Fruit fly (Drosophila melanogaster) whole organism, embryonic: ENCODE data around the gene CG5810.
A peak's percentile ranks its signal among the peaks of the same experiment; 100 is the strongest.

Source experiments
- BEAF-32 ChIP-seq: fragments of 200-800 bp; sonication (Bioruptor generic); optimal IDR thresholded peaks from 3 replicates; lab custom pipeline; 2017; ENCODE audit warnings: missing biosample characterization, missing genetic modification characterization, mild to moderate bottlenecking, moderate library complexity, missing genetic modification reagents
- CG10267 ChIP-seq: fragments of 200-800 bp; sonication (Bioruptor generic); optimal IDR thresholded peaks from 2 replicates; lab custom pipeline; 2018; ENCODE audit warnings: missing biosample characterization, mild to moderate bottlenecking, missing genetic modification characterization, moderate library complexity
- CG10321 ChIP-seq: fragments of 200-800 bp; sonication (Bioruptor generic); IDR thresholded peaks from 2 replicates; pipeline ENCODE4 v1.3.6; 2022; ENCODE audit warnings: missing biosample characterization, missing genetic modification characterization
- CG11456 ChIP-seq: fragments of 200-800 bp; sonication (Bioruptor generic); IDR thresholded peaks from 3 replicates; pipeline ENCODE4 v1.3.6; 2022; ENCODE audit warnings: missing biosample characterization, missing genetic modification characterization
- CG12071 ChIP-seq: fragments of 200-800 bp; sonication (Bioruptor generic); optimal IDR thresholded peaks from 3 replicates; lab custom pipeline; 2018; ENCODE audit warnings: missing biosample characterization, mild to moderate bottlenecking, missing genetic modification characterization
- CG13123 ChIP-seq: fragments of 200-800 bp; sonication (Bioruptor generic); optimal IDR thresholded peaks from 2 replicates; lab custom pipeline; 2016; ENCODE audit warnings: missing biosample characterization, missing genetic modification characterization
- CG13287 ChIP-seq: fragments of 200-800 bp; sonication (Bioruptor generic); IDR thresholded peaks from 2 replicates; pipeline ENCODE4 v1.3.6; 2022; ENCODE audit warnings: missing biosample characterization, missing genetic modification characterization; ENCODE audit not compliant: partially characterized antibody
- CG14710 ChIP-seq: fragments of 200-800 bp; sonication (Bioruptor generic); optimal IDR thresholded peaks from 3 replicates; lab custom pipeline; 2019; ENCODE audit warnings: missing biosample characterization, mild to moderate bottlenecking, missing genetic modification characterization, moderate library complexity
- CG15601 ChIP-seq: fragments of 200-800 bp; sonication (Bioruptor generic); optimal IDR thresholded peaks from 3 replicates; lab custom pipeline; 2019; ENCODE audit warnings: missing biosample characterization, mild to moderate bottlenecking, missing genetic modification characterization, moderate library complexity
- CG16813 ChIP-seq: fragments of 200-800 bp; sonication (Bioruptor generic); IDR thresholded peaks from 3 replicates; pipeline ENCODE4 v1.3.6; 2022; ENCODE audit warnings: missing biosample characterization, missing genetic modification characterization; ENCODE audit not compliant: partially characterized antibody
- CG16863 ChIP-seq: fragments of 200-800 bp; sonication (Bioruptor generic); optimal IDR thresholded peaks from 3 replicates; lab custom pipeline; 2016; ENCODE audit warnings: missing biosample characterization, missing genetic modification characterization
- CG2120 ChIP-seq: fragments of 200-800 bp; sonication (Bioruptor generic); optimal IDR thresholded peaks from 3 replicates; lab custom pipeline; 2016; ENCODE audit warnings: missing biosample characterization, missing genetic modification characterization
- CG2712 ChIP-seq: fragments of 200-800 bp; optimal IDR thresholded peaks from 3 replicates; lab custom pipeline; 2019; ENCODE audit warnings: missing biosample characterization, mild to moderate bottlenecking, missing genetic modification characterization, moderate library complexity
- CG34224 ChIP-seq: fragments of 200-800 bp; sonication (Bioruptor generic); IDR thresholded peaks from 3 replicates; pipeline ENCODE4 v1.3.6; 2022; ENCODE audit warnings: missing biosample characterization, missing genetic modification characterization; ENCODE audit not compliant: partially characterized antibody
- CG34422 ChIP-seq: fragments of 200-800 bp; sonication (Bioruptor generic); IDR thresholded peaks from 3 replicates; pipeline ENCODE4 v1.3.6; 2022; ENCODE audit warnings: missing biosample characterization, missing genetic modification characterization
- CG6765 ChIP-seq: fragments of 200-800 bp; sonication (Bioruptor generic); optimal IDR thresholded peaks from 3 replicates; lab custom pipeline; 2017; ENCODE audit warnings: missing biosample characterization, mild to moderate bottlenecking, missing genetic modification characterization
- CG6791 ChIP-seq: fragments of 200-800 bp; sonication (Bioruptor generic); IDR thresholded peaks from 3 replicates; pipeline ENCODE4 v1.3.6; 2022; ENCODE audit warnings: missing biosample characterization, missing genetic modification characterization; ENCODE audit not compliant: partially characterized antibody
- CTCF ChIP-seq: fragments of 200-800 bp; sonication (Bioruptor generic); optimal IDR thresholded peaks from 2 replicates; lab custom pipeline; 2017; ENCODE audit warnings: missing biosample characterization, mild to moderate bottlenecking, missing genetic modification characterization, moderate library complexity
- Dbx ChIP-seq: fragments of 200-800 bp; sonication (Bioruptor generic); IDR thresholded peaks from 3 replicates; pipeline ENCODE4 v1.3.6; 2022; ENCODE audit warnings: missing biosample characterization, missing genetic modification characterization
- Dek ChIP-seq: fragments of 200-800 bp; sonication (Bioruptor generic); optimal IDR thresholded peaks from 3 replicates; lab custom pipeline; 2019; ENCODE audit warnings: missing biosample characterization, mild to moderate bottlenecking, missing genetic modification characterization, moderate library complexity
- Dll ChIP-seq: fragments of 200-800 bp; sonication (Bioruptor generic); IDR thresholded peaks from 4 replicates; pipeline ENCODE4 v1.3.6; 2022; ENCODE audit warnings: missing biosample characterization, missing genetic modification characterization; ENCODE audit not compliant: partially characterized antibody
- Drgx ChIP-seq: fragments of 200-800 bp; sonication (Bioruptor generic); IDR thresholded peaks from 2 replicates; pipeline ENCODE4 v1.3.6; 2022; ENCODE audit warnings: missing biosample characterization, missing genetic modification characterization
- Ets97D ChIP-seq: fragments of 200-800 bp; sonication (Bioruptor generic); optimal IDR thresholded peaks from 3 replicates; lab custom pipeline; 2016; ENCODE audit warnings: missing biosample characterization, missing genetic modification characterization
- HmgZ ChIP-seq: fragments of 200-800 bp; sonication (Bioruptor generic); optimal IDR thresholded peaks from 2 replicates; lab custom pipeline; 2018; ENCODE audit warnings: missing biosample characterization, mild to moderate bottlenecking, missing genetic modification characterization
- MBD-R2 ChIP-seq: fragments of 200-800 bp; sonication (Bioruptor generic); IDR thresholded peaks from 2 replicates; pipeline ENCODE4 v1.3.6; 2022; ENCODE audit warnings: missing biosample characterization, missing genetic modification characterization
- MESR4 ChIP-seq: fragments of 200-800 bp; sonication (Bioruptor generic); optimal IDR thresholded peaks from 2 replicates; lab custom pipeline; 2018; ENCODE audit warnings: missing biosample characterization, mild to moderate bottlenecking, missing genetic modification characterization, moderate library complexity
- Max ChIP-seq: fragments of 200-800 bp; sonication (Bioruptor generic); optimal IDR thresholded peaks from 2 replicates; lab custom pipeline; 2016; ENCODE audit warnings: missing biosample characterization, mild to moderate bottlenecking, missing genetic modification characterization
- Med ChIP-seq: fragments of 200-800 bp; sonication (Bioruptor generic); peaks from one replicate; lab custom pipeline; 2016; ENCODE audit warnings: missing biosample characterization, missing genetic modification characterization, mild to moderate bottlenecking, inconsistent platforms, moderate library complexity
- NC2α ChIP-seq: fragments of 200-800 bp; sonication (Bioruptor generic); optimal IDR thresholded peaks from 2 replicates; lab custom pipeline; 2016; ENCODE audit warnings: missing biosample characterization, missing genetic modification characterization
- Nf-YC ChIP-seq: fragments of 200-800 bp; optimal IDR thresholded peaks from 3 replicates; lab custom pipeline; 2019; ENCODE audit warnings: missing biosample characterization, mild to moderate bottlenecking, missing genetic modification characterization, moderate library complexity
- NfI ChIP-seq: fragments of 200-800 bp; sonication (Bioruptor generic); optimal IDR thresholded peaks from 3 replicates; lab custom pipeline; 2018; ENCODE audit warnings: missing biosample characterization, mild to moderate bottlenecking, missing genetic modification characterization, moderate library complexity
- Oli ChIP-seq: fragments of 200-800 bp; sonication (Bioruptor generic); optimal IDR thresholded peaks from 2 replicates; lab custom pipeline; 2018; ENCODE audit warnings: missing biosample characterization, mild to moderate bottlenecking, missing genetic modification characterization, moderate library complexity
- Opbp ChIP-seq: fragments of 200-800 bp; sonication (Bioruptor generic); IDR thresholded peaks from 3 replicates; pipeline ENCODE4 v1.3.6; 2022; ENCODE audit warnings: missing biosample characterization, missing genetic modification characterization; ENCODE audit not compliant: partially characterized antibody
- Pdp1 ChIP-seq, 2 experiments: fragments of 200-800 bp; sonication (Bioruptor generic); optimal IDR thresholded peaks; 3 replicates each; lab custom pipeline; 2016; ENCODE audit warnings: missing biosample characterization in 2 of 2, missing genetic modification characterization in 2 of 2, mild to moderate bottlenecking in 1 of 2, moderate library complexity in 1 of 2
- amos ChIP-seq: fragments of 200-800 bp; sonication (Bioruptor generic); IDR thresholded peaks from 2 replicates; pipeline ENCODE4 v1.3.6; 2022; ENCODE audit warnings: missing biosample characterization, missing genetic modification characterization; ENCODE audit not compliant: partially characterized antibody
- bbx ChIP-seq: fragments of 200-800 bp; sonication (Bioruptor generic); IDR thresholded peaks from 2 replicates; pipeline ENCODE4 v1.3.6; 2022; ENCODE audit warnings: missing biosample characterization, missing genetic modification characterization; ENCODE audit not compliant: partially characterized antibody
- cad ChIP-seq: fragments of >200 bp; optimal IDR thresholded peaks from 2 replicates; lab custom pipeline; 2017; ENCODE audit warnings: missing biosample characterization, missing genetic modification characterization
- cwo ChIP-seq: fragments of 200-800 bp; sonication (Bioruptor generic); optimal IDR thresholded peaks from 3 replicates; lab custom pipeline; 2017; ENCODE audit warnings: missing biosample characterization, missing genetic modification characterization, mild to moderate bottlenecking, moderate library complexity, missing genetic modification reagents
- dm ChIP-seq: fragments of 200-800 bp; sonication (Bioruptor generic); optimal IDR thresholded peaks from 3 replicates; lab custom pipeline; 2016; ENCODE audit warnings: missing biosample characterization, missing genetic modification characterization
- emc ChIP-seq: fragments of 200-800 bp; sonication (Bioruptor generic); optimal IDR thresholded peaks from 2 replicates; lab custom pipeline; 2016; ENCODE audit warnings: missing biosample characterization, missing genetic modification characterization
- ems ChIP-seq: fragments of 200-800 bp; sonication (Bioruptor generic); optimal IDR thresholded peaks from 3 replicates; lab custom pipeline; 2016; ENCODE audit warnings: missing biosample characterization, missing genetic modification characterization
- ftz-f1 ChIP-seq: fragments of 200-800 bp; sonication (Bioruptor generic); optimal IDR thresholded peaks from 2 replicates; lab custom pipeline; 2016; ENCODE audit warnings: missing biosample characterization, missing genetic modification characterization
- gcm2 ChIP-seq: fragments of 200-800 bp; sonication (Bioruptor generic); optimal IDR thresholded peaks from 2 replicates; lab custom pipeline; 2016; ENCODE audit warnings: missing biosample characterization, missing genetic modification characterization
- gfzf ChIP-seq: fragments of 200-800 bp; sonication (Bioruptor generic); optimal IDR thresholded peaks from 2 replicates; lab custom pipeline; 2016; ENCODE audit warnings: missing biosample characterization, mild to moderate bottlenecking, missing genetic modification characterization, moderate library complexity
- nom ChIP-seq: fragments of 200-800 bp; sonication (Bioruptor generic); optimal IDR thresholded peaks from 2 replicates; lab custom pipeline; 2017; ENCODE audit warnings: missing biosample characterization, missing genetic modification characterization, mild to moderate bottlenecking, moderate library complexity, missing genetic modification reagents
- shn ChIP-seq: fragments of 200-800 bp; sonication (Bioruptor generic); optimal IDR thresholded peaks from 3 replicates; lab custom pipeline; 2016; ENCODE audit warnings: missing biosample characterization, missing genetic modification characterization
- ssp ChIP-seq: fragments of 200-800 bp; sonication (Bioruptor generic); IDR thresholded peaks from 2 replicates; pipeline ENCODE4 v1.3.6; 2022; ENCODE audit warnings: missing biosample characterization, missing genetic modification characterization
- stwl ChIP-seq: fragments of 200-800 bp; sonication (Bioruptor generic); optimal IDR thresholded peaks from 3 replicates; lab custom pipeline; 2018; ENCODE audit warnings: missing biosample characterization, mild to moderate bottlenecking, missing genetic modification characterization, moderate library complexity
- trem ChIP-seq: fragments of 200-800 bp; optimal IDR thresholded peaks from 3 replicates; lab custom pipeline; 2019; ENCODE audit warnings: missing biosample characterization, mild to moderate bottlenecking, missing genetic modification characterization, moderate library complexity
- vvl ChIP-seq: fragments of 200-800 bp; sonication (Bioruptor generic); IDR thresholded peaks from 2 replicates; pipeline ENCODE4 v1.3.6; 2022; ENCODE audit warnings: missing biosample characterization, missing genetic modification characterization

The CG5810 gene

dm6 chr3R:21116057-21116456 lies 47.5 kb upstream of the CG5810 start, which contains the start of gene ppan (continued):
- peak; percentile 75 for TF ChIP-seq stwl (tag; lab: Kevin White, UChicago)
- peak in 1 of 2 experiments; percentile 28 for TF ChIP-seq Pdp1 (GFP tag; optimal IDR thresholded peaks at IDR 0.05; lab: Kevin White, UChicago)
- TF ChIP-seq CG34422 (GFP tag; lab: Robert Waterston, UW): peak; percentile 77; the same call in 2 of the 3 replicates
- TF ChIP-seq ftz-f1 (GFP tag; lab: Kevin White, UChicago): peak; percentile 66
- no peak for TF ChIP-seq Drgx (GFP tag; lab: Robert Waterston, UW)
- no peak for TF ChIP-seq CG10321 (GFP tag; lab: Robert Waterston, UW)
- peak; percentile 36; the same call in 1 of the 2 replicates for TF ChIP-seq amos (GFP tag; lab: Robert Waterston, UW)
- TF ChIP-seq trem (tag; lab: Kevin White, UChicago): peak; percentile 33
- no peak for TF ChIP-seq CG16863 (GFP tag; lab: Kevin White, UChicago)
- TF ChIP-seq ems: no peak
- no peak for TF ChIP-seq CG13123 (GFP tag; lab: Kevin White, UChicago)
- no peak for TF ChIP-seq NC2α
- TF ChIP-seq Dll (GFP tag; lab: Robert Waterston, UW): 0 out of 4 replicates have a peak, but pooled peaks have one; percentile 34
- peak; percentile 91 for TF ChIP-seq Max (GFP tag; lab: Kevin White, UChicago)
- no peak for TF ChIP-seq CG12071
- TF ChIP-seq Dbx (GFP tag; lab: Robert Waterston, UW): 0 out of 3 replicates have a peak, but pooled peaks have one; percentile 10
- 0 out of 2 replicates have a peak, but pooled peaks have one; percentile 8 for TF ChIP-seq vvl
- TF ChIP-seq MESR4 (GFP tag; lab: Kevin White, UChicago): peak; percentile 64
- no peak for TF ChIP-seq CG15601
- peak; percentile 17; the same call in 1 of the 3 replicates for TF ChIP-seq Opbp (GFP tag; lab: Robert Waterston, UW)
- TF ChIP-seq Nf-YC (tag; lab: Kevin White, UChicago): no peak
- TF ChIP-seq emc (GFP tag; lab: Kevin White, UChicago): no peak
- TF ChIP-seq CTCF (GFP tag; lab: Kevin White, UChicago): peak; percentile 41
- TF ChIP-seq HmgZ: peak; percentile 23
- peak; percentile 15; the same call in 1 of the 3 replicates for TF ChIP-seq CG16813 (GFP tag; lab: Robert Waterston, UW)
- TF ChIP-seq CG2712 (tag; lab: Kevin White, UChicago): peak; percentile 8
- no peak for TF ChIP-seq NfI
- TF ChIP-seq ssp: peak; percentile 46
- TF ChIP-seq dm (GFP tag; lab: Kevin White, UChicago): peak; percentile 96
- peak; percentile 70 for TF ChIP-seq Med (GFP tag; lab: Kevin White, UChicago)
- TF ChIP-seq CG13287 (GFP tag; lab: Robert Waterston, UW): peak; percentile 64
- no peak for TF ChIP-seq nom (GFP tag; lab: Kevin White, UChicago)
- peak; percentile 50; the same call in 1 of the 3 replicates for TF ChIP-seq CG6791 (GFP tag; lab: Robert Waterston, UW)
- 0 out of 2 replicates have a peak, but pooled peaks have one; percentile 31 for TF ChIP-seq bbx (GFP tag; lab: Robert Waterston, UW)
- peak; percentile 39 for TF ChIP-seq BEAF-32 (GFP tag; lab: Kevin White, UChicago)
- TF ChIP-seq cwo (GFP tag; lab: Kevin White, UChicago): peak; percentile 97
- TF ChIP-seq CG6765 (GFP tag; lab: Kevin White, UChicago): no peak
- peak; percentile 85 for TF ChIP-seq gfzf
- no peak for TF ChIP-seq CG11456 (GFP tag; lab: Robert Waterston, UW)
- TF ChIP-seq gcm2: no peak
- TF ChIP-seq shn (GFP tag; lab: Kevin White, UChicago): no peak
- TF ChIP-seq CG10267: peak; percentile 31
- no peak for TF ChIP-seq Oli
- peak; percentile 58 for TF ChIP-seq Ets97D (GFP tag; lab: Kevin White, UChicago)
- TF ChIP-seq Dek (tag; lab: Kevin White, UChicago): no peak
- peak; percentile 25; the same call in 1 of the 3 replicates for TF ChIP-seq CG34224 (GFP tag; lab: Robert Waterston, UW)
- peak; percentile 42 for TF ChIP-seq CG14710 (tag; lab: Kevin White, UChicago)
- no peak for TF ChIP-seq CG2120 (GFP tag; lab: Kevin White, UChicago)
- TF ChIP-seq cad: no peak
- peak; percentile 82 for TF ChIP-seq MBD-R2
